Fruit fly (Drosophila melanogaster) whole organism, embryonic: ENCODE data around the gene Orp8.

ENCODE experiments used
- BEAF-32 ChIP-seq: fragments of 200-800 bp; sonication (Bioruptor generic); optimal IDR thresholded peaks from 3 replicates; lab custom pipeline; 2017; ENCODE audit warnings: missing biosample characterization, missing genetic modification characterization, mild to moderate bottlenecking, moderate library complexity, missing genetic modification reagents
- C15 ChIP-seq: fragments of 200-800 bp; sonication (Bioruptor generic); IDR thresholded peaks from 3 replicates; pipeline ENCODE4 v1.3.6; 2022; ENCODE audit warnings: missing biosample characterization, missing genetic modification characterization
- CG10147 ChIP-seq: fragments of 200-800 bp; sonication (Bioruptor generic); optimal IDR thresholded peaks from 2 replicates; lab custom pipeline; 2019; ENCODE audit warnings: missing biosample characterization, mild to moderate bottlenecking, missing genetic modification characterization, moderate library complexity
- CG10274 ChIP-seq: fragments of 200-800 bp; sonication (Bioruptor generic); optimal IDR thresholded peaks from 3 replicates; lab custom pipeline; 2017; ENCODE audit warnings: missing biosample characterization, mild to moderate bottlenecking, missing genetic modification characterization
- CG10321 ChIP-seq: fragments of 200-800 bp; sonication (Bioruptor generic); IDR thresholded peaks from 2 replicates; pipeline ENCODE4 v1.3.6; 2022; ENCODE audit warnings: missing biosample characterization, missing genetic modification characterization
- CG10565 ChIP-seq: fragments of 200-800 bp; sonication (Bioruptor generic); optimal IDR thresholded peaks from 3 replicates; lab custom pipeline; 2016; ENCODE audit warnings: missing biosample characterization, mild to moderate bottlenecking, missing genetic modification characterization
- CG10979 ChIP-seq: fragments of 200-800 bp; sonication (Bioruptor generic); optimal IDR thresholded peaks from 2 replicates; lab custom pipeline; 2018; ENCODE audit warnings: missing biosample characterization, mild to moderate bottlenecking, missing genetic modification characterization, moderate library complexity
- CG14860 ChIP-seq: fragments of 200-800 bp; sonication (Bioruptor generic); IDR thresholded peaks from 3 replicates; pipeline ENCODE4 v1.3.6; 2022; ENCODE audit warnings: missing biosample characterization, missing genetic modification characterization; ENCODE audit not compliant: partially characterized antibody
- CG15479 ChIP-seq: fragments of 200-800 bp; sonication (Bioruptor generic); optimal IDR thresholded peaks from 3 replicates; lab custom pipeline; 2019; ENCODE audit warnings: missing biosample characterization, mild to moderate bottlenecking, missing genetic modification characterization, moderate library complexity
- CG16815 ChIP-seq: fragments of 200-800 bp; sonication (Bioruptor generic); optimal IDR thresholded peaks from 3 replicates; lab custom pipeline; 2017; ENCODE audit warnings: missing biosample characterization, mild to moderate bottlenecking, missing genetic modification characterization
- CG18599 ChIP-seq: fragments of 200-800 bp; sonication (Bioruptor generic); optimal IDR thresholded peaks from 3 replicates; lab custom pipeline; 2017; ENCODE audit warnings: missing biosample characterization, missing genetic modification characterization, mild to moderate bottlenecking, moderate library complexity, missing genetic modification reagents
- CG2129 ChIP-seq: fragments of 200-800 bp; sonication (Bioruptor generic); IDR thresholded peaks from 2 replicates; pipeline ENCODE4 v1.3.6; 2022; ENCODE audit warnings: missing biosample characterization, missing genetic modification characterization; ENCODE audit not compliant: partially characterized antibody
- CG30020 ChIP-seq: fragments of 200-800 bp; optimal IDR thresholded peaks from 2 replicates; lab custom pipeline; 2019; ENCODE audit warnings: missing biosample characterization, mild to moderate bottlenecking, missing genetic modification characterization, moderate library complexity
- CG3065 ChIP-seq: fragments of 200-800 bp; sonication (Bioruptor generic); optimal IDR thresholded peaks from 2 replicates; lab custom pipeline; 2016; ENCODE audit warnings: missing biosample characterization, missing genetic modification characterization
- CG32767 ChIP-seq: fragments of 200-800 bp; sonication (Bioruptor generic); IDR thresholded peaks from 2 replicates; pipeline ENCODE4 v1.3.6; 2022; ENCODE audit warnings: missing biosample characterization, missing genetic modification characterization
- CG43689 ChIP-seq: fragments of 200-800 bp; sonication (Bioruptor generic); IDR thresholded peaks from 2 replicates; pipeline ENCODE4 v1.3.6; 2022; ENCODE audit warnings: missing biosample characterization, missing genetic modification characterization
- CG4404 ChIP-seq: fragments of 200-800 bp; sonication (Bioruptor generic); IDR thresholded peaks from 2 replicates; pipeline ENCODE4 v1.3.6; 2022; ENCODE audit warnings: missing biosample characterization, missing genetic modification characterization
- CG7556 ChIP-seq: fragments of 200-800 bp; sonication (Bioruptor generic); optimal IDR thresholded peaks from 2 replicates; lab custom pipeline; 2017; ENCODE audit warnings: missing biosample characterization, mild to moderate bottlenecking, missing genetic modification characterization
- CG9797 ChIP-seq: fragments of 200-800 bp; sonication (Bioruptor generic); optimal IDR thresholded peaks from 3 replicates; lab custom pipeline; 2018; ENCODE audit warnings: missing biosample characterization, mild to moderate bottlenecking, missing genetic modification characterization
- D19B ChIP-seq: fragments of 200-800 bp; sonication (Bioruptor generic); optimal IDR thresholded peaks from 2 replicates; lab custom pipeline; 2017; ENCODE audit warnings: missing biosample characterization, mild to moderate bottlenecking, missing genetic modification characterization
- Elba2 ChIP-seq: fragments of 200-800 bp; sonication (Bioruptor generic); optimal IDR thresholded peaks from 3 replicates; lab custom pipeline; 2016; ENCODE audit warnings: missing biosample characterization, missing genetic modification characterization
- HLH4C ChIP-seq: fragments of 200-800 bp; sonication (Bioruptor generic); IDR thresholded peaks from 3 replicates; pipeline ENCODE4 v1.3.6; 2022; ENCODE audit warnings: missing biosample characterization, missing genetic modification characterization; ENCODE audit not compliant: partially characterized antibody
- HLH54F ChIP-seq: fragments of 200-800 bp; sonication (Bioruptor generic); optimal IDR thresholded peaks from 3 replicates; lab custom pipeline; 2016; ENCODE audit warnings: missing biosample characterization, missing genetic modification characterization
- Hr78 ChIP-seq, 2 experiments: fragments of 200-800 bp in 1 of 2; fragments of >200 bp in 1 of 2; sonication (Bioruptor generic) in 1 of 2; optimal IDR thresholded peaks; 2 replicates each; lab custom pipeline; 2017 to 2019; ENCODE audit warnings: missing biosample characterization in 2 of 2, missing genetic modification characterization in 2 of 2, mild to moderate bottlenecking in 1 of 2, moderate library complexity in 1 of 2
- Hsf ChIP-seq: fragments of 200-800 bp; sonication (Bioruptor generic); optimal IDR thresholded peaks from 3 replicates; lab custom pipeline; 2016; ENCODE audit warnings: missing biosample characterization, missing genetic modification characterization
- MESR4 ChIP-seq: fragments of 200-800 bp; sonication (Bioruptor generic); optimal IDR thresholded peaks from 2 replicates; lab custom pipeline; 2018; ENCODE audit warnings: missing biosample characterization, mild to moderate bottlenecking, missing genetic modification characterization, moderate library complexity
- MTF-1 ChIP-seq: fragments of 200-800 bp; sonication (Bioruptor generic); optimal IDR thresholded peaks from 2 replicates; lab custom pipeline; 2018; ENCODE audit warnings: missing biosample characterization, mild to moderate bottlenecking, missing genetic modification characterization, borderline replicate concordance
- NC2α ChIP-seq: fragments of 200-800 bp; sonication (Bioruptor generic); optimal IDR thresholded peaks from 2 replicates; lab custom pipeline; 2016; ENCODE audit warnings: missing biosample characterization, missing genetic modification characterization
- Rx ChIP-seq: fragments of 200-800 bp; sonication (Bioruptor generic); IDR thresholded peaks from 2 replicates; pipeline ENCODE4 v1.3.6; 2022; ENCODE audit warnings: missing biosample characterization, missing genetic modification characterization
- al ChIP-seq: fragments of 200-800 bp; sonication (Bioruptor generic); IDR thresholded peaks from 2 replicates; pipeline ENCODE4 v1.3.6; 2022; ENCODE audit warnings: missing biosample characterization, missing genetic modification characterization
- bbx ChIP-seq: fragments of 200-800 bp; sonication (Bioruptor generic); IDR thresholded peaks from 2 replicates; pipeline ENCODE4 v1.3.6; 2022; ENCODE audit warnings: missing biosample characterization, missing genetic modification characterization; ENCODE audit not compliant: partially characterized antibody
- bsh ChIP-seq, 2 experiments: fragments of 200-800 bp; sonication (Bioruptor generic); optimal IDR thresholded peaks; 2 replicates each; lab custom pipeline; 2017 to 2018; ENCODE audit warnings: mild to moderate bottlenecking in 2 of 2, missing biosample characterization in 2 of 2, missing genetic modification characterization in 2 of 2, moderate library complexity in 1 of 2
- cad ChIP-seq: fragments of >200 bp; optimal IDR thresholded peaks from 2 replicates; lab custom pipeline; 2017; ENCODE audit warnings: missing biosample characterization, missing genetic modification characterization
- jumu ChIP-seq: fragments of 200-800 bp; sonication (Bioruptor generic); optimal IDR thresholded peaks from 3 replicates; lab custom pipeline; 2016; ENCODE audit warnings: missing biosample characterization, missing genetic modification characterization
- ken ChIP-seq: fragments of 200-800 bp; sonication (Bioruptor generic); IDR thresholded peaks from 3 replicates; pipeline ENCODE4 v1.3.6; 2022; ENCODE audit warnings: missing biosample characterization, missing genetic modification characterization
- oc ChIP-seq: fragments of 200-800 bp; sonication (Bioruptor generic); optimal IDR thresholded peaks from 2 replicates; lab custom pipeline; 2018; ENCODE audit warnings: missing biosample characterization, mild to moderate bottlenecking, missing genetic modification characterization, moderate library complexity
- p53 ChIP-seq: fragments of 200-800 bp; sonication (Bioruptor generic); optimal IDR thresholded peaks from 2 replicates; lab custom pipeline; 2016; ENCODE audit warnings: missing biosample characterization, missing genetic modification characterization
- phol ChIP-seq: fragments of 200-800 bp; sonication (Bioruptor generic); optimal IDR thresholded peaks from 3 replicates; lab custom pipeline; 2018; ENCODE audit warnings: missing biosample characterization, mild to moderate bottlenecking, missing genetic modification characterization, moderate library complexity
- pita ChIP-seq: fragments of 200-800 bp; sonication (Bioruptor generic); optimal IDR thresholded peaks from 2 replicates; lab custom pipeline; 2017; ENCODE audit warnings: missing biosample characterization, mild to moderate bottlenecking, missing genetic modification characterization
- pros ChIP-seq: fragments of 200-800 bp; sonication (Bioruptor generic); optimal IDR thresholded peaks from 3 replicates; lab custom pipeline; 2019; ENCODE audit warnings: missing biosample characterization, mild to moderate bottlenecking, missing genetic modification characterization, moderate library complexity
- salm ChIP-seq: fragments of 200-800 bp; sonication (Bioruptor generic); optimal IDR thresholded peaks from 2 replicates; lab custom pipeline; 2018; ENCODE audit warnings: missing biosample characterization, mild to moderate bottlenecking, missing genetic modification characterization
- sc ChIP-seq, 3 experiments: fragments of >200 bp in 2 of 3; fragments of 200-800 bp in 1 of 3; sonication (Bioruptor generic) in 1 of 3; optimal IDR thresholded peaks; 2 replicates in 2 of 3; 3 replicates in 1 of 3; lab custom pipeline; 2017; ENCODE audit warnings: mild to moderate bottlenecking in 1 of 3, missing biosample characterization in 1 of 3, missing genetic modification characterization in 1 of 3, missing genetic modification reagents in 1 of 3
- stwl ChIP-seq: fragments of 200-800 bp; sonication (Bioruptor generic); optimal IDR thresholded peaks from 3 replicates; lab custom pipeline; 2018; ENCODE audit warnings: missing biosample characterization, mild to moderate bottlenecking, missing genetic modification characterization, moderate library complexity
- tin ChIP-seq: fragments of 200-800 bp; sonication (Bioruptor generic); optimal IDR thresholded peaks from 3 replicates; lab custom pipeline; 2016; ENCODE audit warnings: missing biosample characterization, missing genetic modification characterization
- tll ChIP-seq, 2 experiments: fragments of 200-800 bp in 1 of 2; fragments of >200 bp in 1 of 2; sonication (Bioruptor generic) in 1 of 2; optimal IDR thresholded peaks; 2 replicates each; lab custom pipeline; 2017 to 2019; ENCODE audit warnings: missing biosample characterization in 2 of 2, missing genetic modification characterization in 2 of 2, mild to moderate bottlenecking in 1 of 2, moderate library complexity in 1 of 2
- tup ChIP-seq: fragments of 200-800 bp; sonication (Bioruptor generic); optimal IDR thresholded peaks from 2 replicates; lab custom pipeline; 2016; ENCODE audit warnings: missing biosample characterization, mild to moderate bottlenecking, missing genetic modification characterization, moderate library complexity
- wor ChIP-seq: fragments of 200-800 bp; sonication (Bioruptor generic); IDR thresholded peaks from 2 replicates; pipeline ENCODE4 v1.3.6; 2022; ENCODE audit warnings: missing biosample characterization, missing genetic modification characterization
- zen ChIP-seq: fragments of 200-800 bp; sonication (Bioruptor generic); optimal IDR thresholded peaks from 3 replicates; lab custom pipeline; 2018; ENCODE audit warnings: missing biosample characterization, mild to moderate bottlenecking, missing genetic modification characterization, moderate library complexity

Orp8 gene

dm6 chr3R:20291106-20291505 lies 18.0 kb upstream of the Orp8 start (continued):
- TF ChIP-seq CG10321 (GFP tag; lab: Robert Waterston, UW) (peak; percentile 50), al (GFP tag; lab: Robert Waterston, UW) (no peak), CG15479 (peak; percentile 43), tup (no peak), wor (GFP tag; lab: Robert Waterston, UW) (no peak), pros (GFP tag; lab: Kevin White, UChicago) (peak; percentile 71), zen (tag; lab: Kevin White, UChicago) (peak; percentile 81), Hr78 (GFP tag; optimal IDR thresholded peaks at IDR 0.05; lab: Kevin White, UChicago) (peak in 1 of 2 experiments; percentile 86), cad (peak; percentile 98), tll (GFP tag; optimal IDR thresholded peaks at IDR 0.05; lab: Kevin White, UChicago) (peak in 1 of 2 experiments; percentile 86), oc (tag; lab: Kevin White, UChicago) (peak; percentile 82)

- TF ChIP-seq NC2α (no peak), ken (GFP tag; lab: Robert Waterston, UW) (no peak), CG10147 (GFP tag; lab: Kevin White, UChicago) (no peak), D19B (GFP tag; lab: Kevin White, UChicago) (no peak), tin (GFP tag; lab: Kevin White, UChicago) (no peak), BEAF-32 (no peak), Hsf (no peak), bbx (GFP tag; lab: Robert Waterston, UW) (no peak), HLH4C (GFP tag; lab: Robert Waterston, UW) (no peak), CG32767 (GFP tag; lab: Robert Waterston, UW) (no peak), sc (optimal IDR thresholded peaks at IDR 0.05; lab: Kevin White, UChicago) (no peak), sc (GFP tag; optimal IDR thresholded peaks at IDR 0.05; lab: Kevin White, UChicago) (no peak), MTF-1 (GFP tag; lab: Kevin White, UChicago) (no peak), CG18599 (GFP tag; lab: Kevin White, UChicago) (no peak), p53 (GFP tag; lab: Kevin White, UChicago) (no peak), HLH54F (GFP tag; lab: Kevin White, UChicago) (no peak), stwl (tag; lab: Kevin White, UChicago) (no peak), CG10565 (GFP tag; lab: Kevin White, UChicago) (no peak), Elba2 (GFP tag; lab: Kevin White, UChicago) (no peak), CG30020 (tag; lab: Kevin White, UChicago) (no peak), CG4404 (GFP tag; lab: Robert Waterston, UW) (no peak), CG9797 (no peak), salm (tag; lab: Kevin White, UChicago) (no peak), CG16815 (GFP tag; lab: Kevin White, UChicago) (no peak), phol (peak; percentile 13), CG10274 (GFP tag; lab: Kevin White, UChicago) (peak; percentile 82), wor (GFP tag; lab: Robert Waterston, UW) (no peak), Rx (GFP tag; lab: Robert Waterston, UW) (no peak), CG2129 (GFP tag; lab: Robert Waterston, UW) (no peak), CG14860 (no peak), pita (GFP tag; lab: Kevin White, UChicago) (no peak), C15 (GFP tag; lab: Robert Waterston, UW) (no peak), jumu (GFP tag; lab: Kevin White, UChicago) (no peak), CG7556 (GFP tag; lab: Kevin White, UChicago) (no peak), bsh (GFP tag; optimal IDR thresholded peaks at IDR 0.05; lab: Kevin White, UChicago) (peak in 1 of 2 experiments; percentile 22), CG3065 (GFP tag; lab: Kevin White, UChicago) (no peak), CG10979 (tag; lab: Kevin White, UChicago) (peak; percentile 31), MESR4 (GFP tag; lab: Kevin White, UChicago) (no peak), CG43689 (GFP tag; lab: Robert Waterston, UW) (no peak)
Observed at dm6 chr3R:20291594-20291993, 17.6 kb upstream of the Orp8 start.
